Worm (Caenorhabditis elegans): ENCODE measurements around the gene ddr-1.

DNA sequence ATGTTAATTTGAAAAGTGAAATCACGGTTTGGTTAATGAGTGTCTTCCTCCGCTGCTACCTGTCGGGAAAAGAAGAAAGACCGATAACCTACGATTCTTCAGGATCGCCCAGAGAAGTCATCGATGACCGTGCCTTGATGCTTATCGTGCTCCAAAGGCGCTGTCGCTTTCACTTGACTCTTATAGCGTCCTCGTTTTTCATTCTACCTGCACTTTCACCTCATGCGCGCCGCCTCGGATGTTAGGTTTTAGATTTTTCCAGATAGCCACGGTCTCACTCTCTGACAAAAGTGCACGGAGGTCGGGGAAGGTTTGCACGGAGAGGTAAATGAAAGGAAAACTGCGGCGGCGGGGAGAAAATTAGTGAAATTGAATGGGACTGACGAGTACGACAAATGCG lies 27.8 kb downstream of the ddr-1 start:
- TF ChIP-seq dao-5 (tag; optimal IDR thresholded peaks at IDR 0.05) (no peak), him-1 (tag; optimal IDR thresholded peaks at IDR 0.05) (no peak), W03F9.2 (tag; optimal IDR thresholded peaks at IDR 0.05) (no peak)
